Worm (Caenorhabditis elegans) whole organism, L3 larva: ENCODE measurements around the gene hsp-3.
A peak's percentile ranks its signal among the peaks of the same experiment; 100 is the strongest.

Experiments used
- R02D3.7 ChIP-seq: fragments of 150-350 bp; optimal IDR thresholded peaks from 2 replicates; lab custom pipeline; 2014; ENCODE audit warnings: missing biosample characterization, missing genetic modification characterization
- ZK546.5 ChIP-seq: sonication (generic microtip); optimal IDR thresholded peaks from 2 replicates; lab custom pipeline; 2017; ENCODE audit warnings: missing biosample characterization, missing genetic modification characterization
- aly-2 ChIP-seq: fragments of 150-350 bp; optimal IDR thresholded peaks from 2 replicates; lab custom pipeline; 2014; ENCODE audit warnings: missing biosample characterization, missing genetic modification characterization
- ama-1 ChIP-seq: fragments of 150-350 bp; optimal IDR thresholded peaks from 2 replicates; lab custom pipeline; 2018
- ceh-16 ChIP-seq: sonication (generic microtip); optimal IDR thresholded peaks from 2 replicates; lab custom pipeline; 2017; ENCODE audit warnings: missing biosample characterization, missing genetic modification characterization
- ceh-28 ChIP-seq: fragments of 150-350 bp; optimal IDR thresholded peaks from 2 replicates; lab custom pipeline; 2014; ENCODE audit warnings: missing biosample characterization, missing genetic modification reagents, missing genetic modification characterization
- ceh-82 ChIP-seq: fragments of 150-350 bp; optimal IDR thresholded peaks from 2 replicates; lab custom pipeline; 2014; ENCODE audit warnings: missing biosample characterization, missing genetic modification characterization
- ceh-9 ChIP-seq: sonication (generic microtip); optimal IDR thresholded peaks from 2 replicates; lab custom pipeline; 2018; ENCODE audit warnings: missing biosample characterization, missing genetic modification characterization
- daf-12 ChIP-seq: fragments of 150-350 bp; optimal IDR thresholded peaks from 2 replicates; lab custom pipeline; 2014; ENCODE audit warnings: missing biosample characterization, missing genetic modification reagents, missing genetic modification characterization
- egl-27 ChIP-seq: sonication (generic microtip); optimal IDR thresholded peaks from 4 replicates; lab custom pipeline; 2017; ENCODE audit warnings: missing biosample characterization, missing genetic modification reagents, missing genetic modification characterization
- egl-5 ChIP-seq: fragments of 150-350 bp; optimal IDR thresholded peaks from 2 replicates; lab custom pipeline; 2017; ENCODE audit warnings: missing biosample characterization, missing genetic modification reagents, missing genetic modification characterization, inconsistent platforms
- elt-2 ChIP-seq: sonication (generic microtip); optimal IDR thresholded peaks from 2 replicates; lab custom pipeline; 2016; ENCODE audit warnings: missing genetic modification reagents, mild to moderate bottlenecking, missing genetic modification characterization, missing compliant biosample characterization
- elt-3 ChIP-seq, 3 experiments: fragments of 150-350 bp in 1 of 3; sonication (generic microtip) in 2 of 3; optimal IDR thresholded peaks; 2 replicates in 2 of 3; 4 replicates in 1 of 3; lab custom pipeline; 2014 to 2017; ENCODE audit warnings: missing biosample characterization in 3 of 3, missing genetic modification characterization in 3 of 3
- eor-1 ChIP-seq, 2 experiments: fragments of 150-350 bp; optimal IDR thresholded peaks; 2 replicates each; lab custom pipeline; 2014 to 2018; ENCODE audit warnings: missing biosample characterization in 2 of 2, missing genetic modification characterization in 2 of 2
- fkh-10 ChIP-seq: sonication (generic microtip); optimal IDR thresholded peaks from 2 replicates; lab custom pipeline; 2017; ENCODE audit warnings: missing biosample characterization, missing genetic modification reagents, missing genetic modification characterization
- fkh-2 ChIP-seq: fragments of 150-350 bp; optimal IDR thresholded peaks from 2 replicates; lab custom pipeline; 2014; ENCODE audit warnings: missing biosample characterization, missing genetic modification reagents, missing genetic modification characterization
- fos-1 ChIP-seq: fragments of 150-350 bp; optimal IDR thresholded peaks from 2 replicates; lab custom pipeline; 2014; ENCODE audit warnings: missing biosample characterization, missing genetic modification characterization
- hmg-11 ChIP-seq: sonication (generic microtip); optimal IDR thresholded peaks from 2 replicates; lab custom pipeline; 2016; ENCODE audit warnings: missing genetic modification characterization, missing compliant biosample characterization
- lin-15B ChIP-seq: fragments of 150-350 bp; optimal IDR thresholded peaks from 2 replicates; lab custom pipeline; 2014; ENCODE audit warnings: missing biosample characterization, missing genetic modification characterization
- mml-1 ChIP-seq: fragments of 150-350 bp; sonication (generic microtip); optimal IDR thresholded peaks from 3 replicates; lab custom pipeline; 2014; ENCODE audit warnings: missing biosample characterization, missing genetic modification characterization
- nfya-1 ChIP-seq: sonication (generic microtip); optimal IDR thresholded peaks from 2 replicates; lab custom pipeline; 2017; ENCODE audit warnings: missing genetic modification characterization, mild to moderate bottlenecking, missing compliant biosample characterization, antibody characterized with exemption, moderate library complexity; ENCODE audit not compliant: insufficient read depth
- nhr-11 ChIP-seq: fragments of 150-350 bp; optimal IDR thresholded peaks from 2 replicates; lab custom pipeline; 2014; ENCODE audit warnings: missing biosample characterization, missing genetic modification characterization
- nhr-23 ChIP-seq: fragments of 150-350 bp; optimal IDR thresholded peaks from 2 replicates; lab custom pipeline; 2014; ENCODE audit warnings: missing biosample characterization, missing genetic modification reagents, missing genetic modification characterization
- nhr-237 ChIP-seq: fragments of 150-350 bp; optimal IDR thresholded peaks from 2 replicates; lab custom pipeline; 2014; ENCODE audit warnings: missing biosample characterization, missing genetic modification characterization
- nhr-28 ChIP-seq: fragments of 150-350 bp; optimal IDR thresholded peaks from 2 replicates; lab custom pipeline; 2014; ENCODE audit warnings: missing biosample characterization, missing genetic modification characterization
- nhr-67 ChIP-seq: fragments of 150-350 bp; optimal IDR thresholded peaks from 2 replicates; lab custom pipeline; 2014; ENCODE audit warnings: missing biosample characterization, missing genetic modification characterization
- nhr-76 ChIP-seq: fragments of 150-350 bp; sonication (generic microtip); optimal IDR thresholded peaks from 5 replicates; lab custom pipeline; 2014; ENCODE audit warnings: missing biosample characterization, missing genetic modification characterization
- nhr-77 ChIP-seq: fragments of 150-350 bp; optimal IDR thresholded peaks from 2 replicates; lab custom pipeline; 2014; ENCODE audit warnings: missing biosample characterization, missing genetic modification characterization
- pha-4 ChIP-seq: fragments of 150-350 bp; optimal IDR thresholded peaks from 2 replicates; lab custom pipeline; 2014; ENCODE audit warnings: missing biosample characterization, missing genetic modification reagents, missing genetic modification characterization
- pqm-1 ChIP-seq: fragments of 150-350 bp; optimal IDR thresholded peaks from 2 replicates; lab custom pipeline; 2017; ENCODE audit warnings: missing biosample characterization, missing genetic modification characterization, inconsistent platforms
- sea-2 ChIP-seq: fragments of 150-350 bp; sonication (generic microtip); optimal IDR thresholded peaks from 4 replicates; lab custom pipeline; 2014; ENCODE audit warnings: missing biosample characterization, missing genetic modification reagents, missing genetic modification characterization
- skn-1 ChIP-seq: fragments of 150-350 bp; optimal IDR thresholded peaks from 2 replicates; lab custom pipeline; 2014; ENCODE audit warnings: missing biosample characterization, missing genetic modification characterization
- unc-62 ChIP-seq: fragments of 150-350 bp; sonication (generic microtip); optimal IDR thresholded peaks from 4 replicates; lab custom pipeline; 2014; ENCODE audit warnings: missing biosample characterization, missing genetic modification reagents, missing genetic modification characterization
- zag-1 ChIP-seq: fragments of 150-350 bp; optimal IDR thresholded peaks from 2 replicates; lab custom pipeline; 2014; ENCODE audit warnings: missing biosample characterization, missing genetic modification characterization
- ztf-11 ChIP-seq: fragments of 150-350 bp; optimal IDR thresholded peaks from 2 replicates; lab custom pipeline; 2014; ENCODE audit warnings: missing biosample characterization, missing genetic modification characterization
- ztf-4 ChIP-seq: fragments of 150-350 bp; optimal IDR thresholded peaks from 2 replicates; lab custom pipeline; 2014; ENCODE audit warnings: missing biosample characterization, missing genetic modification characterization

The hsp-3 gene

ce11 chrX:6088718-6089117, 3.2 kb downstream of the hsp-3 start (continued):
- TF ChIP-seq fkh-10 (GFP tag; lab: Kevin White, UChicago) = no peak
- TF ChIP-seq fos-1 = peak; percentile 78
- no peak for TF ChIP-seq mml-1
- TF ChIP-seq ama-1 (lab: Kevin White, UChicago) = no peak
- TF ChIP-seq pqm-1 = peak; percentile 29
- no peak for TF ChIP-seq nhr-11 (tag; lab: Kevin White, UChicago)
- peak; percentile 58 for TF ChIP-seq aly-2 (tag; lab: Kevin White, UChicago)
- no peak for TF ChIP-seq nhr-237 (tag; lab: Kevin White, UChicago)
- no peak for TF ChIP-seq nhr-67
- TF ChIP-seq fkh-2 (tag; lab: Kevin White, UChicago) = no peak
- no peak for TF ChIP-seq sea-2 (GFP tag; lab: Kevin White, UChicago)
- no peak for TF ChIP-seq R02D3.7

ce11 chrX:6087676-6088075, 4.2 kb downstream of the hsp-3 start, which contains the start of gene C45B2.8:
Gene C45B2.8 (plus strand): TSS chrX:6087976.
- TF ChIP-seq ceh-9 (tag; lab: Kevin White, UChicago) (no peak), eor-1 (tag; optimal IDR thresholded peaks at IDR 0.05; lab: Kevin White, UChicago) (no peak), hmg-11 (tag; lab: Kevin White, UChicago) (no peak), nhr-28 (tag; lab: Kevin White, UChicago) (no peak), mml-1 (no peak), ama-1 (lab: Kevin White, UChicago) (no peak), nhr-77 (tag; lab: Kevin White, UChicago) (no peak), daf-12 (tag; lab: Kevin White, UChicago) (no peak), nhr-23 (tag; lab: Kevin White, UChicago) (no peak), fkh-2 (tag; lab: Kevin White, UChicago) (no peak)

- TF ChIP-seq unc-62 (GFP tag; lab: Kevin White, UChicago) (no peak), fkh-10 (GFP tag; lab: Kevin White, UChicago) (no peak)
- TF ChIP-seq, all 47 proteins: peak for 0
These were observed 6.1 kb downstream of the hsp-3 start, which contains the start of gene C45B2.1 for ce11 chrX:6085824-6086223. Gene C45B2.1 (plus strand): TSS chrX:6086124.

ce11 chrX:6084439-6084838, 7.5 kb downstream of the hsp-3 start, which contains the start of gene C45B2.2:
Gene C45B2.2 (plus strand): TSS chrX:6084739.
- TF ChIP-seq ama-1 (lab: Kevin White, UChicago) (no peak), ZK546.5 (tag; lab: Kevin White, UChicago) (no peak), zag-1 (tag; lab: Kevin White, UChicago) (no peak), egl-27 (tag; lab: Kevin White, UChicago) (no peak), egl-5 (tag; lab: Kevin White, UChicago) (no peak), ceh-82 (no peak), ceh-28 (tag; lab: Kevin White, UChicago) (no peak), pha-4 (tag; lab: Kevin White, UChicago) (no peak), skn-1 (tag; lab: Kevin White, UChicago) (no peak), lin-15B (tag; lab: Kevin White, UChicago) (no peak), ceh-16 (tag; lab: Kevin White, UChicago) (no peak), nfya-1 (no peak), ztf-4 (tag; lab: Kevin White, UChicago) (no peak), mml-1 (no peak)

ce11 chrX:6082660-6083059, 9.3 kb downstream of the hsp-3 start, which contains the start of gene C45B2.3:
Gene C45B2.3 (plus strand): TSS chrX:6082960.
- TF ChIP-seq nhr-67 = no peak
- TF ChIP-seq nhr-76 (tag; lab: Kevin White, UChicago) = no peak
- no peak for TF ChIP-seq unc-62 (GFP tag; lab: Kevin White, UChicago)
- no peak for TF ChIP-seq ztf-11 (tag; lab: Kevin White, UChicago)
- TF ChIP-seq fos-1 = no peak

- TF ChIP-seq nhr-23 (tag; lab: Kevin White, UChicago) = peak; percentile 47
- TF ChIP-seq elt-2 = peak; percentile 34
- peak in 1 of 3 experiments; percentile 7 for TF ChIP-seq elt-3 (tag; optimal IDR thresholded peaks at IDR 0.05; lab: Kevin White, UChicago)
- TF ChIP-seq nhr-77 (tag; lab: Kevin White, UChicago) = no peak
- TF ChIP-seq ceh-28 (tag; lab: Kevin White, UChicago) = peak; percentile 14
- TF ChIP-seq, all 47 proteins: peak for 4
These were observed 10.1 kb downstream of the hsp-3 start for ce11 chrX:6081793-6082192.
